Fruit fly (Drosophila melanogaster): Measurements from ENCODE around the gene Sf3a2.

- TF ChIP-seq CG4496 (GFP tag; IDR thresholded peaks at IDR 0.05) (no peak), CG15710 (tag; optimal IDR thresholded peaks at IDR 0.05) (no peak)
Observed at dm6 chr3L:12833354-12833753, 19.5 kb upstream of the Sf3a2 start.
